Worm (Caenorhabditis elegans) whole organism, late embryonic: ENCODE results near the gene cyp-34A10.

Experiments used
- F13H6.1 ChIP-seq: sonication (generic microtip); optimal IDR thresholded peaks from 2 replicates; lab custom pipeline; 2016; ENCODE audit warnings: missing genetic modification characterization, missing compliant biosample characterization
- Y22D7AL.16 ChIP-seq: sonication (generic microtip); optimal IDR thresholded peaks from 2 replicates; lab custom pipeline; 2016; ENCODE audit warnings: missing genetic modification characterization, missing compliant biosample characterization
- ceh-34 ChIP-seq: sonication (generic microtip); optimal IDR thresholded peaks from 2 replicates; lab custom pipeline; 2016; ENCODE audit warnings: mild to moderate bottlenecking, missing genetic modification characterization, missing compliant biosample characterization
- ceh-48 ChIP-seq: sonication (generic microtip); optimal IDR thresholded peaks from 2 replicates; lab custom pipeline; 2016; ENCODE audit warnings: missing genetic modification characterization, inconsistent platforms, missing compliant biosample characterization
- elt-2 ChIP-seq: sonication (generic microtip); optimal IDR thresholded peaks from 2 replicates; lab custom pipeline; 2016; ENCODE audit warnings: missing genetic modification reagents, missing genetic modification characterization, missing compliant biosample characterization
- fax-1 ChIP-seq: sonication (generic microtip); optimal IDR thresholded peaks from 2 replicates; lab custom pipeline; 2016; ENCODE audit warnings: missing genotype, missing genetic modification characterization, missing compliant biosample characterization
- hlh-15 ChIP-seq: sonication (generic microtip); optimal IDR thresholded peaks from 2 replicates; lab custom pipeline; 2016; ENCODE audit warnings: missing genetic modification characterization, missing compliant biosample characterization
- lim-6 ChIP-seq: sonication (generic microtip); optimal IDR thresholded peaks from 2 replicates; lab custom pipeline; 2016; ENCODE audit warnings: missing genetic modification characterization, missing compliant biosample characterization
- nhr-11 ChIP-seq: fragments of 150-350 bp; optimal IDR thresholded peaks from 2 replicates; lab custom pipeline; 2014; ENCODE audit warnings: missing biosample characterization, missing genetic modification characterization
- syd-9 ChIP-seq: sonication (generic microtip); optimal IDR thresholded peaks from 2 replicates; lab custom pipeline; 2016; ENCODE audit warnings: mild to moderate bottlenecking, missing genetic modification characterization, moderate library complexity, missing compliant biosample characterization
- tbx-7 ChIP-seq: sonication (generic microtip); optimal IDR thresholded peaks from 2 replicates; lab custom pipeline; 2016; ENCODE audit warnings: missing genotype, missing genetic modification characterization, missing compliant biosample characterization

DNA sequence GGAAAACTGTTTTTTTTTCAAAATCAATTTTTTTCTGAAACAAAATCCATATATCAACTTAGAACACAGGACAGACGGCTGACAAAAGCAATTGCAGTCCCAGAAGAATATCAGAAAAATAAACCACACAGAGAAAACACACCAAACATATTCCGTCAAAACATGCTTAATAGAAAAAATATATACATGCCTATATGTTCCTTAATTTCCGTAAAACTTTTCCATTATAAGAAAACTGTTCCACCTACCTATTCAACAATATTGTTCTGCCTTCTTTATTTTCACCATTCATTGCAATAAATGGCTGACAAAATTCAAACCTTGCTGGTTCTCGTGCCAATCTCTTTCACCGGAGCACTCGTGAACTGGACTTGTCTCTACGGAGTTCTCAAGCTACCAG is 41.5 kb downstream of the cyp-34A10 start, which contains the start of gene srx-63:
- TF ChIP-seq fax-1 (tag; lab: Kevin White, UChicago) (no peak), syd-9 (no peak), ceh-48 (tag; lab: Kevin White, UChicago) (no peak), ceh-34 (tag; lab: Kevin White, UChicago) (no peak), F13H6.1 (no peak), hlh-15 (tag; lab: Kevin White, UChicago) (no peak), tbx-7 (tag; lab: Kevin White, UChicago) (no peak), elt-2 (tag; lab: Kevin White, UChicago) (no peak), nhr-11 (tag; lab: Kevin White, UChicago) (no peak), Y22D7AL.16 (tag; lab: Kevin White, UChicago) (no peak), lim-6 (no peak)
